Worm (Caenorhabditis elegans): ENCODE results near the gene C24B5.4.

Gene C24B5.4

DNA sequence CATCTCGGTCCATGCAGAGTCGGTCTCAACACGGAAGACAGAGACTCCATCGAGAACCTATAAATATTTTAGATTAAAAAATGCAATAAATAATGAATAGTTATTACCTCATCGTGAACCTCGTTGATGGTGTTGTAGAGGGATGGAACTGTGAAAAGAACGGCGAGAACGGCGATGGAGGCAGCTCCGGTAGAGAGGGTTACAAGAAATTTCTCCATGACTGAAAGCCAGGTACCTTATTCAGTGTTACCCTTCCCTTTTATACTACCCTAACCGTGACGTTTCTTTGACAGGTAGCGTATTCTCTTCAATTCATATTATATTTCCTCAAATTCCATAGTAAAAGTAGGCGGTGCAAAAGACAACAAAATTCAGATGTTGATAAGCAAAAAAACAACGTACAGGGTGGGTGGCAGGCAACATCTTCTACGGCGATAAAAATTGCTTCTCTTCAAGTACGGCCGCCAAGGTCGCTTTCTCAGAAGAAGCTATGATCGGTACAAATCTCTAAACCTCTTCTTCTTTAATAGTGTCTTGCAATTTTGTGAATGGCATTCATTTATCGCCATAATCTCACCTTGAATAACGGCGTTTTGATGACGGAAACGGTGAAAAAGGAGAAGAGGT is 31.9 kb downstream of the C24B5.4 start, which contains the start of gene col-10:
Gene col-10 (minus strand): TSS at position 235 of the 627 bp plus-strand sequence.
- TF ChIP-seq B0310.2 (tag; optimal IDR thresholded peaks at IDR 0.05): no peak
- no peak for TF ChIP-seq sea-1 (GFP tag; conservative IDR thresholded peaks at IDR 0.05)
- no peak for TF ChIP-seq hmbx-1 (tag; optimal IDR thresholded peaks at IDR 0.05)
- no peak for TF ChIP-seq flt-1 (GFP tag; IDR thresholded peaks at IDR 0.05)

DNA sequence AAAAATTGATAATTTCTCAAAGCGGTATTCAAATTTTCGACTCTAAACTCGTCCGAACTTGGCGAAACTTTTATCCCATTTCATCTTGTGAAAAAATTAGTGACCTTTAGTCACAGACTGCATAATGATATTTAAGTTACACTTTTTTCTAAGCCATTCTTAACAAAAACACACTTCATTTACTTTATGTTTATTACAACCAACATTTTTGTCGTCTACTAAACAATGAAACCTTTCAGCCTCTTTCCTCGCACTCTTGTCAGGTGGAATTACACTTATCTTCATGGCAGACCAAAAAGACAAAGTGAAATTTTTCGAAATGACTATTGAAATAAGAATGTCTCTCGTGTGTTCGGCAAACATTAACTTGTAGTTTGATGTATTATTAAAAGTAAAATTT is 33.2 kb downstream of the C24B5.4 start:
- TF ChIP-seq pes-1 (GFP tag; IDR thresholded peaks at IDR 0.05) (no peak), hmbx-1 (tag; optimal IDR thresholded peaks at IDR 0.05) (no peak), tra-4 (tag; optimal IDR thresholded peaks at IDR 0.05) (no peak), sea-1 (GFP tag; conservative IDR thresholded peaks at IDR 0.05) (no peak), flt-1 (GFP tag; IDR thresholded peaks at IDR 0.05) (no peak), scrt-1 (GFP tag; IDR thresholded peaks at IDR 0.05) (no peak), ama-1 (optimal IDR thresholded peaks at IDR 0.05) (no peak), tbx-11 (GFP tag; IDR thresholded peaks at IDR 0.05) (no peak), ceh-13 (GFP tag; optimal IDR thresholded peaks at IDR 0.05) (no peak), hmg-4 (GFP tag; optimal IDR thresholded peaks at IDR 0.05) (no peak), ets-7 (tag; optimal IDR thresholded peaks at IDR 0.05) (no peak), aly-1 (tag; optimal IDR thresholded peaks at IDR 0.05) (no peak), hnd-1 (tag; optimal IDR thresholded peaks at IDR 0.05) (no peak), tbx-37 (GFP tag; conservative IDR thresholded peaks at IDR 0.05) (no peak)

DNA sequence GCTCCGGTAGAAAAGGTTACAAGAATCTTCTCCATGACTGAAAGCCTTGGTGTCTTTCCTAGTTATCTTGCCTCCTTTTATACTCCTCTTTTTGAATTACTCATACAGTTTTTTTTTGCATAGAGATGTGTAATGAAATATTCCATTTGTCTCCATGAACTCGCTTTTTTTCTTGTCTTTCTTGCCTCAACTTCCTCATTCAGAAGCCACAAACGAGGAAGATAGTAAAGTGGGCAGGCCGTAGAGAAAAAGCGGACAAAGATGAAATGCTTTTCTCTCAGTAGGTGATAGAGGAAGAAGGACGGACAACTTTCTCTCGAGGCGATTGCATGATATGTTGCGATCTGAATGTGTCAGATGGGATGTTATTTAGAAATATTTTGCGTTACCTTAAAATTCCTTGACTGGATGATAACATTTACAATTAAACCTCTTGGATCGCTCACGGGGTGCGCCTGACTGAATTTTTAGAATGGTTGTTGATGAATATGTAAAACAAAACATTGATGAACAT is 34.1 kb downstream of the C24B5.4 start, which contains the start of gene col-145:
Gene col-145 (minus strand): TSS at position 51 of the 514 bp plus-strand sequence.
- TF ChIP-seq tra-4 (tag; optimal IDR thresholded peaks at IDR 0.05): no peak
- no peak for TF ChIP-seq ceh-36 (tag; optimal IDR thresholded peaks at IDR 0.05)
- no peak for TF ChIP-seq pes-1 (GFP tag; IDR thresholded peaks at IDR 0.05)
- no peak for TF ChIP-seq aly-1 (tag; optimal IDR thresholded peaks at IDR 0.05)
- no peak for TF ChIP-seq ama-1 (optimal IDR thresholded peaks at IDR 0.05)
- TF ChIP-seq hmg-4 (GFP tag; optimal IDR thresholded peaks at IDR 0.05): no peak
- no peak for TF ChIP-seq hnd-1 (tag; optimal IDR thresholded peaks at IDR 0.05)
- TF ChIP-seq hmbx-1 (tag; optimal IDR thresholded peaks at IDR 0.05): no peak
- TF ChIP-seq B0310.2 (tag; optimal IDR thresholded peaks at IDR 0.05): no peak
- TF ChIP-seq scrt-1 (GFP tag; IDR thresholded peaks at IDR 0.05): no peak
- no peak for TF ChIP-seq ets-7 (tag; optimal IDR thresholded peaks at IDR 0.05)
- TF ChIP-seq tbx-11 (GFP tag; IDR thresholded peaks at IDR 0.05): no peak
- TF ChIP-seq sea-1 (GFP tag; conservative IDR thresholded peaks at IDR 0.05): no peak
- TF ChIP-seq F13C5.2 (tag; optimal IDR thresholded peaks at IDR 0.05): no peak

DNA sequence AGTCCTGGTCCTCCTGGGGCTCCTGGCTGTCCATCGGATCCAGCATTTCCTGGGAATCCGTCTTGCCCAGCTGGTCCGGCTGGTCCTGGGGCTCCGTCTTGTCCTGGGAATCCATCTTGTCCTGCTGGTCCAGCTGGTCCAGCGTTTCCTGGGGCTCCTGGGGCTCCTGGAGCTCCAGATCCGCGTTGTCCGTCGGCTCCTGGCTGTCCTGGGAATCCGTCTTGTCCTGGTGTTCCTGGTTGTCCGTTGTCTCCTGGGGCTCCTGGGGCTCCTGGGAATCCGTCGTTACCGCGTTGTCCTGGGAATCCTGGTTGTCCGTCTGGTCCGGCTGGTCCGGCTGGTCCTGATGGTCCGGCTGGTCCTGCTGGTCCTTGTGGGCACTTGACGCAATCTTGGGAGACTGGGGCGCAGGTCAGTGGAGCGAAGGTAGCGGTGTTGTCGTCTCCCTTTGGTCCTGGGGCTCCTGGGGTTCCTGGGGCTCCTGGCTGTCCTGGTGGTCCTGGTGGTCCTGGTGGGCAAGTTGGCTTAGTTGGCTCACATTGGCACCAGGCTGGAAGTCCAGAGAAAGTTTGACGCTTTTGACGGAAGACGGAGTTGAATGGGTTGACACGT is 34.9 kb downstream of the C24B5.4 start:
- TF ChIP-seq hmg-4 (GFP tag; optimal IDR thresholded peaks at IDR 0.05) (no peak), scrt-1 (GFP tag; IDR thresholded peaks at IDR 0.05) (no peak), flt-1 (GFP tag; IDR thresholded peaks at IDR 0.05) (no peak), tbx-11 (GFP tag; IDR thresholded peaks at IDR 0.05) (no peak), ceh-13 (GFP tag; optimal IDR thresholded peaks at IDR 0.05) (no peak), sea-1 (GFP tag; conservative IDR thresholded peaks at IDR 0.05) (no peak), aly-1 (tag; optimal IDR thresholded peaks at IDR 0.05) (no peak), ama-1 (optimal IDR thresholded peaks at IDR 0.05) (no peak), pes-1 (GFP tag; IDR thresholded peaks at IDR 0.05) (no peak)

DNA sequence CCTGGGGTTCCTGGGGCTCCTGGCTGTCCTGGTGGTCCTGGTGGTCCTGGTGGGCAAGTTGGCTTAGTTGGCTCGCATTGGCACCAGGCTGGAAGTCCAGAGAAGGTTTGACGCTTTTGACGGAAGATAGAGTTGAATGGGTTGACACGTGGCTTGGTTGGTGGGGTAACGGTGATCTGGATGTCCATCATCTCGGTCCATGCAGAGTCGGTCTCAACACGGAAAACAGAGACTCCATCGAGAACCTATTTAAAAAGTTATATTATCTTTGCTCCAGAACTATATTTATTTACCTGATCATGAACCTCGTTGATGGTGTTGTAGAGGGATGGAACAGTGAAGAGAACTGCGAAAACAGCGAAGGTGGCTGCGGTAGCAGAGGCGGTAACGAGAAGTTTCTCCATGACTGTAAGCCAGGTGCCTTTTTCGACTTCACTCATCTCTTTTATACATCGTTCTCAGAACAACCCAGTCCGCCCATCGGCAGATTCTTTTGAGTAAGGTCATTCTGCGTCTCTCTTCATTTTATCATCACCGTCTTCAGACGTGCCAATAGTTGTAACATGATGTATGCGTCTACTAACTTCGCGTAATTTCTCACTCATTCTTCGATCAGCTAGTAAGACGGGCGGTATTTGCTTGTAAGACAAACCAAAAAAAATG is 36.8 kb downstream of the C24B5.4 start, which contains the start of gene col-144:
Gene col-144 (minus strand): TSS at position 419 of the 663 bp plus-strand sequence.
- TF ChIP-seq aly-1 (tag; optimal IDR thresholded peaks at IDR 0.05) (no peak), ceh-36 (tag; optimal IDR thresholded peaks at IDR 0.05) (no peak), pes-1 (GFP tag; IDR thresholded peaks at IDR 0.05) (no peak), ets-7 (tag; optimal IDR thresholded peaks at IDR 0.05) (no peak), F13C5.2 (tag; optimal IDR thresholded peaks at IDR 0.05) (no peak), hmg-4 (GFP tag; optimal IDR thresholded peaks at IDR 0.05) (no peak), tra-4 (tag; optimal IDR thresholded peaks at IDR 0.05) (no peak), sea-1 (GFP tag; conservative IDR thresholded peaks at IDR 0.05) (no peak)

DNA sequence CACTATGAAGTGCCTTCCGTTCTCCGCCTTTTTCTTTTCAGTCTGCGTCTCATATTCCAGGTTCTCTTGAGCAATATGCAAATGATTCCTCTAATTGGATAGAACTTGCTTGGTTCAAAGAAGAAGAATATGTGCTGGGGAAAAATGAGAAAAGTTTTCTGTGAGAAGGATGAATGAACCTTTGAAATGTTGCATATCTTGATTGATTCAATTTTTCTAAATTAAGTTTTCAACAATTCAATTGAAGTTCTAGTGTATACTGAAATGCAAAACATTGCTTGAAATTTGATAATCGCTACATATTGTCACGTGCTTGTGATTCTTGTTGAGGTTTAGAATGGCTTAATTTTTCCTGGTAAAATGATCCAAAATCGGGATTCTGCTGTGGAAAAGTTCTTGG is 39.5 kb downstream of the C24B5.4 start:
- TF ChIP-seq ceh-13 (GFP tag; optimal IDR thresholded peaks at IDR 0.05) (no peak), ets-7 (tag; optimal IDR thresholded peaks at IDR 0.05) (no peak), tbx-37 (GFP tag; conservative IDR thresholded peaks at IDR 0.05) (no peak), B0310.2 (tag; optimal IDR thresholded peaks at IDR 0.05) (no peak)

DNA sequence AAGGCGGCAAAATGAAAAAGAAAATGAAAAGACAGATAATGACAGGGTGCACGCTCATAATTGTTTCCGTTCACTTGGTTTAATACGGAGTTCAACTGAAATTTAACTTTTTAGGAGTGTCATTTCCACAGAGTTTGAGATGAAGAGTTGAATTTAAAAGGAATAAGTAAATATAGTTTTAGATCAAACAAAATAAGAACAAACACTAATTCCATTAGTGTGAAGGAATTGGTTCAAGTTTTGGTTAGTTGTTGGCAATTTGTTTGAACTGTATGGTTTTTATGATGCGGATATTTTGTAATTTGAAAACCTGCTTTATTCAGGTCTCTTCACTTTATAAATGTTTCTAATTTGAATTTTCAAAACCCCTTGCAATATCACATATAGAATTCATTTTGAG is 40.4 kb downstream of the C24B5.4 start, which contains the start of gene B0222.15:
Gene B0222.15 (minus strand): TSS at position 101 of the 400 bp plus-strand sequence.
- TF ChIP-seq tbx-37 (GFP tag; conservative IDR thresholded peaks at IDR 0.05) (no peak), hmbx-1 (tag; optimal IDR thresholded peaks at IDR 0.05) (no peak), tra-4 (tag; optimal IDR thresholded peaks at IDR 0.05) (no peak), hmg-4 (GFP tag; optimal IDR thresholded peaks at IDR 0.05) (no peak), B0310.2 (tag; optimal IDR thresholded peaks at IDR 0.05) (no peak), tbx-11 (GFP tag; IDR thresholded peaks at IDR 0.05) (no peak), scrt-1 (GFP tag; IDR thresholded peaks at IDR 0.05) (no peak), ceh-36 (tag; optimal IDR thresholded peaks at IDR 0.05) (no peak), ets-7 (tag; optimal IDR thresholded peaks at IDR 0.05) (no peak), F13C5.2 (tag; optimal IDR thresholded peaks at IDR 0.05) (no peak), pes-1 (GFP tag; IDR thresholded peaks at IDR 0.05) (no peak), ceh-13 (GFP tag; optimal IDR thresholded peaks at IDR 0.05) (no peak), flt-1 (GFP tag; IDR thresholded peaks at IDR 0.05) (no peak), hnd-1 (tag; optimal IDR thresholded peaks at IDR 0.05) (no peak), aly-1 (tag; optimal IDR thresholded peaks at IDR 0.05) (no peak), sea-1 (GFP tag; conservative IDR thresholded peaks at IDR 0.05) (no peak), ama-1 (optimal IDR thresholded peaks at IDR 0.05) (no peak)
